Fruit fly (Drosophila melanogaster) whole organism, embryonic: ENCODE data around the gene CG4218.
A peak's percentile ranks its signal among the peaks of the same experiment; 100 is the strongest.

ENCODE experiments used
- Bgb ChIP-seq: fragments of 200-800 bp; sonication (Bioruptor generic); IDR thresholded peaks from 2 replicates; pipeline ENCODE4 v1.3.6; 2022; ENCODE audit warnings: missing biosample characterization, missing genetic modification characterization; ENCODE audit not compliant: partially characterized antibody
- CG10267 ChIP-seq: fragments of 200-800 bp; sonication (Bioruptor generic); optimal IDR thresholded peaks from 2 replicates; lab custom pipeline; 2018; ENCODE audit warnings: missing biosample characterization, mild to moderate bottlenecking, missing genetic modification characterization, moderate library complexity
- CG11093 ChIP-seq: fragments of 200-800 bp; sonication (Bioruptor generic); IDR thresholded peaks from 3 replicates; pipeline ENCODE4 v1.3.6; 2022; ENCODE audit warnings: missing biosample characterization, missing genetic modification characterization
- CG12071 ChIP-seq: fragments of 200-800 bp; sonication (Bioruptor generic); optimal IDR thresholded peaks from 3 replicates; lab custom pipeline; 2018; ENCODE audit warnings: missing biosample characterization, mild to moderate bottlenecking, missing genetic modification characterization
- CG12104 ChIP-seq: fragments of 200-800 bp; sonication (Bioruptor generic); optimal IDR thresholded peaks from 3 replicates; lab custom pipeline; 2016; ENCODE audit warnings: missing biosample characterization, missing genetic modification characterization
- CG12659 ChIP-seq: fragments of 200-800 bp; sonication (Bioruptor generic); optimal IDR thresholded peaks from 3 replicates; lab custom pipeline; 2017; ENCODE audit warnings: mild to moderate bottlenecking, missing biosample characterization, missing genetic modification reagents, missing genetic modification characterization
- CG13296 ChIP-seq: fragments of 200-800 bp; sonication (Bioruptor generic); optimal IDR thresholded peaks from 3 replicates; lab custom pipeline; 2018; ENCODE audit warnings: missing biosample characterization, mild to moderate bottlenecking, missing genetic modification characterization
- CG14050 ChIP-seq: fragments of 200-800 bp; sonication (Bioruptor generic); IDR thresholded peaks from 3 replicates; pipeline ENCODE4 v1.3.6; 2022; ENCODE audit warnings: missing biosample characterization, missing genetic modification characterization
- CG14667 ChIP-seq: fragments of 200-800 bp; sonication (Bioruptor generic); IDR thresholded peaks from 2 replicates; pipeline ENCODE4 v1.3.6; 2022; ENCODE audit warnings: missing biosample characterization, missing genetic modification characterization
- CG15514 ChIP-seq: fragments of 200-800 bp; sonication (Bioruptor generic); optimal IDR thresholded peaks from 3 replicates; lab custom pipeline; 2017; ENCODE audit warnings: missing biosample characterization, missing genetic modification characterization, mild to moderate bottlenecking, moderate library complexity, missing genetic modification reagents
- CG16815 ChIP-seq: fragments of 200-800 bp; sonication (Bioruptor generic); optimal IDR thresholded peaks from 3 replicates; lab custom pipeline; 2017; ENCODE audit warnings: missing biosample characterization, mild to moderate bottlenecking, missing genetic modification characterization
- CG17186 ChIP-seq: fragments of 200-800 bp; sonication (Bioruptor generic); optimal IDR thresholded peaks from 3 replicates; lab custom pipeline; 2017; ENCODE audit warnings: missing biosample characterization, missing genetic modification reagents, missing genetic modification characterization
- CG17568 ChIP-seq: fragments of 200-800 bp; sonication (Bioruptor generic); optimal IDR thresholded peaks from 2 replicates; lab custom pipeline; 2018; ENCODE audit warnings: missing biosample characterization, mild to moderate bottlenecking, missing genetic modification characterization, moderate library complexity
- CG2120 ChIP-seq: fragments of 200-800 bp; sonication (Bioruptor generic); optimal IDR thresholded peaks from 3 replicates; lab custom pipeline; 2016; ENCODE audit warnings: missing biosample characterization, missing genetic modification characterization
- CG3163 ChIP-seq: fragments of 200-800 bp; sonication (Bioruptor generic); optimal IDR thresholded peaks from 3 replicates; lab custom pipeline; 2016; ENCODE audit warnings: missing biosample characterization, missing genetic modification characterization
- CG32772 ChIP-seq: fragments of 200-800 bp; sonication (Bioruptor generic); IDR thresholded peaks from 2 replicates; pipeline ENCODE4 v1.3.6; 2022; ENCODE audit warnings: missing biosample characterization, missing genetic modification characterization
- CG34422 ChIP-seq: fragments of 200-800 bp; sonication (Bioruptor generic); IDR thresholded peaks from 3 replicates; pipeline ENCODE4 v1.3.6; 2022; ENCODE audit warnings: missing biosample characterization, missing genetic modification characterization
- CG6654 ChIP-seq: fragments of 200-800 bp; sonication (Bioruptor generic); optimal IDR thresholded peaks from 2 replicates; lab custom pipeline; 2017; ENCODE audit warnings: missing biosample characterization, mild to moderate bottlenecking, missing genetic modification characterization
- CG8765 ChIP-seq: fragments of 200-800 bp; sonication (Bioruptor generic); IDR thresholded peaks from 2 replicates; pipeline ENCODE4 v1.3.6; 2022; ENCODE audit warnings: missing biosample characterization, missing genetic modification characterization
- CG9817 ChIP-seq: fragments of 200-800 bp; sonication (Bioruptor generic); optimal IDR thresholded peaks from 2 replicates; lab custom pipeline; 2018; ENCODE audit warnings: missing biosample characterization, mild to moderate bottlenecking, missing genetic modification characterization, moderate library complexity
- CTCF ChIP-seq: fragments of 200-800 bp; sonication (Bioruptor generic); optimal IDR thresholded peaks from 2 replicates; lab custom pipeline; 2017; ENCODE audit warnings: missing biosample characterization, mild to moderate bottlenecking, missing genetic modification characterization, moderate library complexity
- Dip2 ChIP-seq: fragments of 200-800 bp; sonication (Bioruptor generic); IDR thresholded peaks from 2 replicates; pipeline ENCODE4 v1.3.6; 2022; ENCODE audit warnings: missing biosample characterization, missing genetic modification characterization
- GATAe ChIP-seq: fragments of 200-800 bp; sonication (Bioruptor generic); conservative IDR thresholded peaks from 2 replicates; pipeline ENCODE4 v1.3.6; 2022; ENCODE audit warnings: missing biosample characterization, missing genetic modification characterization
- Gsc ChIP-seq: fragments of 200-800 bp; sonication (Bioruptor generic); IDR thresholded peaks from 2 replicates; pipeline ENCODE4 v1.3.6; 2022; ENCODE audit warnings: missing biosample characterization, missing genetic modification characterization
- H2.0 ChIP-seq: fragments of 200-800 bp; sonication (Bioruptor generic); IDR thresholded peaks from 2 replicates; pipeline ENCODE4 v1.3.6; 2022; ENCODE audit warnings: missing biosample characterization, missing genetic modification characterization
- HLHmδ ChIP-seq: fragments of 200-800 bp; sonication (Bioruptor generic); optimal IDR thresholded peaks from 2 replicates; lab custom pipeline; 2018; ENCODE audit warnings: missing biosample characterization, mild to moderate bottlenecking, missing genetic modification characterization, moderate library complexity
- HmgZ ChIP-seq: fragments of 200-800 bp; sonication (Bioruptor generic); optimal IDR thresholded peaks from 2 replicates; lab custom pipeline; 2018; ENCODE audit warnings: missing biosample characterization, mild to moderate bottlenecking, missing genetic modification characterization
- Kr ChIP-seq: fragments of 200-800 bp; sonication (Bioruptor generic); optimal IDR thresholded peaks from 2 replicates; lab custom pipeline; 2017; ENCODE audit warnings: missing biosample characterization, mild to moderate bottlenecking, missing genetic modification characterization
- MESR4 ChIP-seq: fragments of 200-800 bp; sonication (Bioruptor generic); optimal IDR thresholded peaks from 2 replicates; lab custom pipeline; 2018; ENCODE audit warnings: missing biosample characterization, mild to moderate bottlenecking, missing genetic modification characterization, moderate library complexity
- NFAT ChIP-seq: fragments of 200-800 bp; sonication (Bioruptor generic); IDR thresholded peaks from 2 replicates; pipeline ENCODE4 v1.3.6; 2022; ENCODE audit warnings: missing biosample characterization, missing genetic modification characterization
- Neu2 ChIP-seq: fragments of 200-800 bp; sonication (Bioruptor generic); optimal IDR thresholded peaks from 3 replicates; lab custom pipeline; 2016; ENCODE audit warnings: missing biosample characterization, missing genetic modification characterization, borderline replicate concordance
- Ravus ChIP-seq: fragments of 200-800 bp; sonication (Bioruptor generic); IDR thresholded peaks from 2 replicates; pipeline ENCODE4 v1.3.6; 2022; ENCODE audit warnings: missing biosample characterization, missing genetic modification characterization
- Rx ChIP-seq: fragments of 200-800 bp; sonication (Bioruptor generic); IDR thresholded peaks from 2 replicates; pipeline ENCODE4 v1.3.6; 2022; ENCODE audit warnings: missing biosample characterization, missing genetic modification characterization
- Spps ChIP-seq: fragments of 200-800 bp; sonication (Bioruptor generic); optimal IDR thresholded peaks from 2 replicates; lab custom pipeline; 2018; ENCODE audit warnings: missing biosample characterization, mild to moderate bottlenecking, missing genetic modification characterization
- Stat92E ChIP-seq, 3 experiments: fragments of >200 bp in 2 of 3; fragments of 200-800 bp in 1 of 3; sonication (Bioruptor generic) in 1 of 3; optimal IDR thresholded peaks; 2 replicates each; lab custom pipeline; 2017 to 2019; ENCODE audit warnings: missing biosample characterization in 3 of 3, missing genetic modification characterization in 3 of 3, mild to moderate bottlenecking in 1 of 3, moderate library complexity in 1 of 3
- Tbp ChIP-seq: fragments of >200 bp; optimal IDR thresholded peaks from 2 replicates; lab custom pipeline; 2018; ENCODE audit warnings: missing biosample characterization, missing genetic modification characterization
- Xrp1 ChIP-seq: fragments of 200-800 bp; sonication (Bioruptor generic); IDR thresholded peaks from 2 replicates; pipeline ENCODE4 v1.3.6; 2022; ENCODE audit warnings: missing biosample characterization, missing genetic modification characterization
- ara ChIP-seq: fragments of 200-800 bp; sonication (Bioruptor generic); IDR thresholded peaks from 2 replicates; pipeline ENCODE4 v1.3.6; 2022; ENCODE audit warnings: missing biosample characterization, missing genetic modification characterization
- bigmax ChIP-seq: fragments of 200-800 bp; sonication (Bioruptor generic); optimal IDR thresholded peaks from 2 replicates; lab custom pipeline; 2018; ENCODE audit warnings: missing biosample characterization, mild to moderate bottlenecking, missing genetic modification characterization
- crol ChIP-seq: fragments of 200-800 bp; sonication (Bioruptor generic); IDR thresholded peaks from 2 replicates; pipeline ENCODE4 v1.3.6; 2022; ENCODE audit warnings: missing biosample characterization, missing genetic modification characterization
- cwo ChIP-seq: fragments of 200-800 bp; sonication (Bioruptor generic); optimal IDR thresholded peaks from 3 replicates; lab custom pipeline; 2017; ENCODE audit warnings: missing biosample characterization, missing genetic modification characterization, mild to moderate bottlenecking, moderate library complexity, missing genetic modification reagents
- emc ChIP-seq: fragments of 200-800 bp; sonication (Bioruptor generic); optimal IDR thresholded peaks from 2 replicates; lab custom pipeline; 2016; ENCODE audit warnings: missing biosample characterization, missing genetic modification characterization
- esg ChIP-seq: fragments of 200-800 bp; sonication (Bioruptor generic); conservative IDR thresholded peaks from 2 replicates; pipeline ENCODE4 v1.3.6; 2022; ENCODE audit warnings: missing biosample characterization, missing genetic modification characterization
- gce ChIP-seq: fragments of 200-800 bp; sonication (Bioruptor generic); IDR thresholded peaks from 3 replicates; pipeline ENCODE4 v1.3.6; 2022; ENCODE audit warnings: missing biosample characterization, missing genetic modification characterization
- odd ChIP-seq: fragments of 200-800 bp; sonication (Bioruptor generic); optimal IDR thresholded peaks from 2 replicates; lab custom pipeline; 2017; ENCODE audit warnings: missing biosample characterization, mild to moderate bottlenecking, missing genetic modification characterization
- ranshi ChIP-seq: fragments of 200-800 bp; sonication (Bioruptor generic); IDR thresholded peaks from 2 replicates; pipeline ENCODE4 v1.3.6; 2022; ENCODE audit warnings: missing biosample characterization, missing genetic modification characterization
- sd ChIP-seq: fragments of 200-800 bp; sonication (Bioruptor generic); optimal IDR thresholded peaks from 3 replicates; lab custom pipeline; 2018; ENCODE audit warnings: missing biosample characterization, mild to moderate bottlenecking, missing genetic modification characterization, moderate library complexity
- sens ChIP-seq: fragments of 200-800 bp; sonication (Bioruptor generic); peaks from one replicate; lab custom pipeline; 2016; ENCODE audit warnings: missing biosample characterization, missing genetic modification characterization
- sens-2 ChIP-seq: fragments of 200-800 bp; sonication (Bioruptor generic); IDR thresholded peaks from 2 replicates; pipeline ENCODE4 v1.3.6; 2022; ENCODE audit warnings: missing biosample characterization, missing genetic modification characterization
- tap ChIP-seq: fragments of 200-800 bp; optimal IDR thresholded peaks from 3 replicates; lab custom pipeline; 2019; ENCODE audit warnings: missing biosample characterization, mild to moderate bottlenecking, missing genetic modification characterization, moderate library complexity
- ttk ChIP-seq: fragments of 200-800 bp; sonication (Bioruptor generic); IDR thresholded peaks from 2 replicates; pipeline ENCODE4 v2.1.2; 2022; ENCODE audit warnings: missing biosample characterization, missing genetic modification characterization

Gene CG4218

DNA sequence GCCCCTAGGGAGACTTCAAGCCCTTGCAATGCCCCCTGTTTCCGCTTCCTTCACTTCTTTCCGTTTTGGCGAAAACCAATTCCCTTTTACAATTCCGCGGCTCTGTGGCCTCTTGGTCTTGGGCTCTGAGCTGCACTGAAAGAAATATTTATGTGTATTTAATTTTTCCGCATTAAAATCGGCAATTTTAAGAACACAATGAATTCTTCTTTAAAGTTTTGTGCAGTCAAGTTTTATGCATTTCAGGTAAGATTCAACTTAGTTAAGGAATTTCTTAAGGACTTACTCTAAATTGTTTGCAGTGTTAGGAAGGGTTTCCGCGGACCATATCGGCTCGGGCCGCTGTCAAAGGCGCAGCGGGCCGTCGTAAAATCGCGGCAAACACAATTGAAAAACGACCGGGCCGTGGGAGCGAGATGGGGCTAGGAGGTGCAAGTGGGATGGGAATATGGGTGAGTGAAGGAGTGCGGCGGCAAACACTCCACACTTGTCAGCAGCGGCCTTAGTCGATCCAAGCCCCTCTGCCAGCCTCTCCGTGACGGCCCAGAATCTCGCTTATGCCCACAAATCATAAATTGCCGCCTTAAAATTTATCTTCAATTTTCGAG lies 3.3 kb upstream of the CG4218 start (continued):
- TF ChIP-seq CG9817 (tag; lab: Kevin White, UChicago) (peak; percentile 33), CG13296 (GFP tag; lab: Kevin White, UChicago) (no peak), gce (GFP tag; lab: Robert Waterston, UW) (no peak), CG2120 (GFP tag; lab: Kevin White, UChicago) (peak; percentile 49), sd (tag; lab: Kevin White, UChicago) (no peak), Kr (GFP tag; lab: Kevin White, UChicago) (peak; percentile 72), bigmax (GFP tag; lab: Kevin White, UChicago) (no peak), Xrp1 (peak; percentile 82), CG17186 (GFP tag; lab: Kevin White, UChicago) (no peak), HLHmδ (no peak), CG16815 (GFP tag; lab: Kevin White, UChicago) (peak; percentile 67), H2.0 (GFP tag; lab: Robert Waterston, UW) (peak; percentile 21; the same call in 1 of the 2 replicates), Ravus (no peak), ttk (no peak), CG8765 (GFP tag; lab: Robert Waterston, UW) (peak; percentile 68), cwo (GFP tag; lab: Kevin White, UChicago) (peak; percentile 9), Spps (tag; lab: Kevin White, UChicago) (peak; percentile 42), Dip2 (GFP tag; lab: Robert Waterston, UW) (no peak), CTCF (GFP tag; lab: Kevin White, UChicago) (no peak), Gsc (GFP tag; lab: Robert Waterston, UW) (0 out of 2 replicates have a peak, but pooled peaks have one; percentile 23), crol (no peak), HmgZ (peak; percentile 15), CG12071 (GFP tag; lab: Kevin White, UChicago) (peak; percentile 45), sens-2 (GFP tag; lab: Robert Waterston, UW) (0 out of 2 replicates have a peak, but pooled peaks have one; percentile 18), Rx (GFP tag; lab: Robert Waterston, UW) (peak; percentile 56), CG34422 (GFP tag; lab: Robert Waterston, UW) (0 out of 3 replicates have a peak, but pooled peaks have one; percentile 28), esg (GFP tag; lab: Robert Waterston, UW) (no peak; the same call in 1 of the 2 replicates), CG32772 (GFP tag; lab: Robert Waterston, UW) (no peak), GATAe (GFP tag; lab: Robert Waterston, UW) (no peak), CG12659 (GFP tag; lab: Kevin White, UChicago) (peak; percentile 20), CG11093 (GFP tag; lab: Robert Waterston, UW) (no peak), CG6654 (GFP tag; lab: Kevin White, UChicago) (peak; percentile 19), odd (GFP tag; lab: Kevin White, UChicago) (peak; percentile 5), CG3163 (GFP tag; lab: Kevin White, UChicago) (peak; percentile 14), CG12104 (no peak), CG17568 (GFP tag; lab: Kevin White, UChicago) (peak; percentile 42), ranshi (GFP tag; lab: Robert Waterston, UW) (peak; percentile 32; the same call in 1 of the 2 replicates), CG10267 (tag; lab: Kevin White, UChicago) (peak; percentile 61), NFAT (GFP tag; lab: Robert Waterston, UW) (no peak), emc (GFP tag; lab: Kevin White, UChicago) (peak; percentile 14), CG14667 (GFP tag; lab: Robert Waterston, UW) (no peak), CG15514 (GFP tag; lab: Kevin White, UChicago) (peak; percentile 14), Bgb (no peak), Stat92E (GFP tag; optimal IDR thresholded peaks at IDR 0.05; lab: Kevin White, UChicago) (no peak), CG14050 (GFP tag; lab: Robert Waterston, UW) (peak; percentile 23; the same call in 1 of the 3 replicates), tap (tag; lab: Kevin White, UChicago) (peak; percentile 35), sens (GFP tag; lab: Kevin White, UChicago) (peak; percentile 79), Neu2 (peak; percentile 51), ara (GFP tag; lab: Robert Waterston, UW) (peak; percentile 72), Tbp (GFP tag; lab: Kevin White, UChicago) (no peak), MESR4 (no peak)
